Fruit fly (Drosophila melanogaster) whole organism, embryonic: ENCODE data around the gene CG6055.

ENCODE experiments used
- CG8478 ChIP-seq: fragments of >200 bp; optimal IDR thresholded peaks from 2 replicates; lab custom pipeline; 2018
- Hand ChIP-seq: fragments of 200-800 bp; sonication (Bioruptor generic); optimal IDR thresholded peaks from 2 replicates; lab custom pipeline; 2017; ENCODE audit warnings: mild to moderate bottlenecking, missing biosample characterization, missing genetic modification reagents, missing genetic modification characterization
- Pdp1 ChIP-seq, 2 experiments: fragments of 200-800 bp; sonication (Bioruptor generic); optimal IDR thresholded peaks; 3 replicates each; lab custom pipeline; 2016; ENCODE audit warnings: missing biosample characterization in 2 of 2, missing genetic modification characterization in 2 of 2, mild to moderate bottlenecking in 1 of 2, moderate library complexity in 1 of 2
- abd-A ChIP-seq: fragments of 200-800 bp; sonication (Bioruptor generic); optimal IDR thresholded peaks from 3 replicates; lab custom pipeline; 2019; ENCODE audit warnings: missing biosample characterization, mild to moderate bottlenecking, missing genetic modification characterization, moderate library complexity
- cad ChIP-seq: fragments of >200 bp; optimal IDR thresholded peaks from 2 replicates; lab custom pipeline; 2017; ENCODE audit warnings: missing biosample characterization, missing genetic modification characterization

DNA sequence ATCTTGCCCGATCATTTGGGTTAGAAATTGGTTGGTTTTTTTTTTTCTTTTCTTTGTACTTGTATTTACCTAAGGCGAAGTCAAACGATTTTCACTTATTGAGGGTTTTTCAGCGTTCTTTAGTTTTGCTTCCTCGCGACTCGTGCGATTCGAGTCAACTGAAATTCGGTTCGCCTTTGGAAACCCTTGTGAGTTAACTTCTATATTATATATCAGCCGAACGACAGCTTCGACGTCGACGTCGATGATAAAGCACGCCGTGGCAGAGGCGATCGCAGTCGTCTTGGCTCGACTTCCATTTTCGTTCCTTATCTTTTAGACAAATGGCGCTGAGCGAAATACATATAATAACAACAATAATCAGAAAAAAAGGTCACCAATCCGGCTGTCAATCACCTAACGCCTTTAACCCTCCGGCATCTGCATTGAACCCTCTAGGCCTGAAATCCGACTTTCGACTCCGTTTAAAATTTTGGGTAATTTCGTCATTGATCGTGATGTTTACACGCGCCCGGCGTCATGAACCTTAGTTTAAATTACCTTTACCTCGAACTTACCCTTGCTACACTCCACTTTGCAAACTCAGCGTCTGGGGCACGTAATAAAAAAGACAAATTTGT is 32.9 kb upstream of the CG6055 start, which contains the start of gene CG5958:
- TF ChIP-seq Hand (no peak), cad (GFP tag; lab: Kevin White, UChicago) (no peak), CG8478 (lab: Kevin White, UChicago) (no peak), Pdp1 (GFP tag; optimal IDR thresholded peaks at IDR 0.05; lab: Kevin White, UChicago) (peak in 1 of 2 experiments; percentile 33), abd-A (no peak)
